Fruit fly (Drosophila melanogaster) whole organism, prepupa: ENCODE results near the gene CG34175.
A peak's percentile ranks its signal among the peaks of the same experiment; 100 is the strongest.

Experiments used
- CG10631 ChIP-seq: fragments of 200-800 bp; sonication (Bioruptor generic); optimal IDR thresholded peaks from 2 replicates; lab custom pipeline; 2016; ENCODE audit warnings: missing biosample characterization, missing genetic modification characterization
- CG10669 ChIP-seq: fragments of 200-800 bp; sonication (Bioruptor generic); optimal IDR thresholded peaks from 3 replicates; lab custom pipeline; 2018; ENCODE audit warnings: missing biosample characterization, mild to moderate bottlenecking, missing genetic modification characterization, moderate library complexity
- CG11294 ChIP-seq: fragments of 200-800 bp; sonication (Bioruptor generic); IDR thresholded peaks from 2 replicates; pipeline ENCODE4 v1.3.6; 2022; ENCODE audit warnings: missing biosample characterization, missing genetic modification characterization
- CG15336 ChIP-seq: fragments of 200-800 bp; sonication (Bioruptor generic); IDR thresholded peaks from 2 replicates; pipeline ENCODE4 v1.3.6; 2022; ENCODE audit warnings: missing biosample characterization, missing genetic modification characterization
- CG1621 ChIP-seq: fragments of 200-800 bp; sonication (Bioruptor generic); optimal IDR thresholded peaks from 3 replicates; lab custom pipeline; 2018; ENCODE audit warnings: missing biosample characterization, mild to moderate bottlenecking, missing genetic modification characterization
- CG16779 ChIP-seq: fragments of 200-800 bp; sonication (Bioruptor generic); optimal IDR thresholded peaks from 3 replicates; lab custom pipeline; 2017; ENCODE audit warnings: missing biosample characterization, mild to moderate bottlenecking, missing genetic modification characterization
- CG3032 ChIP-seq: fragments of 200-800 bp; optimal IDR thresholded peaks from 2 replicates; lab custom pipeline; 2019; ENCODE audit warnings: missing biosample characterization, mild to moderate bottlenecking, missing genetic modification characterization, moderate library complexity
- CG31627 ChIP-seq: fragments of 200-800 bp; sonication (Bioruptor generic); optimal IDR thresholded peaks from 3 replicates; lab custom pipeline; 2016; ENCODE audit warnings: missing biosample characterization, missing genetic modification characterization
- CG6163 ChIP-seq: fragments of 200-800 bp; sonication (Bioruptor generic); IDR thresholded peaks from 3 replicates; pipeline ENCODE4 v1.3.6; 2022; ENCODE audit warnings: missing biosample characterization, missing genetic modification characterization
- CG6808 ChIP-seq: fragments of 200-800 bp; sonication (Bioruptor generic); optimal IDR thresholded peaks from 3 replicates; lab custom pipeline; 2017; ENCODE audit warnings: missing biosample characterization, missing genetic modification characterization, mild to moderate bottlenecking, moderate library complexity, missing genetic modification reagents
- CG7368 ChIP-seq: fragments of 200-800 bp; sonication (Bioruptor generic); optimal IDR thresholded peaks from 3 replicates; lab custom pipeline; 2016; ENCODE audit warnings: missing biosample characterization, missing genetic modification characterization
- CG8319 ChIP-seq: fragments of 200-800 bp; sonication (Bioruptor generic); optimal IDR thresholded peaks from 3 replicates; lab custom pipeline; 2016; ENCODE audit warnings: missing biosample characterization, missing genetic modification characterization
- CG8632 ChIP-seq: fragments of 200-800 bp; sonication (Bioruptor generic); optimal IDR thresholded peaks from 3 replicates; lab custom pipeline; 2016; ENCODE audit warnings: missing biosample characterization, missing genetic modification characterization
- CG9139 ChIP-seq: fragments of 200-800 bp; sonication (Bioruptor generic); optimal IDR thresholded peaks from 3 replicates; lab custom pipeline; 2017; ENCODE audit warnings: missing biosample characterization, mild to moderate bottlenecking, missing genetic modification characterization
- Eip75B ChIP-seq: fragments of 200-800 bp; sonication (Bioruptor generic); optimal IDR thresholded peaks from 3 replicates; lab custom pipeline; 2016; ENCODE audit warnings: missing biosample characterization, missing genetic modification characterization
- Eip78C ChIP-seq: fragments of 200-800 bp; sonication (Bioruptor generic); peaks from one replicate; lab custom pipeline; 2016; ENCODE audit warnings: missing biosample characterization, missing genetic modification characterization
- Eip93F ChIP-seq: fragments of 200-800 bp; sonication (Bioruptor generic); optimal IDR thresholded peaks from 2 replicates; lab custom pipeline; 2016; ENCODE audit warnings: missing biosample characterization, mild to moderate bottlenecking, missing genetic modification characterization
- Ets21C ChIP-seq: fragments of 200-800 bp; sonication (Bioruptor generic); optimal IDR thresholded peaks from 3 replicates; lab custom pipeline; 2016; ENCODE audit warnings: missing biosample characterization, missing genetic modification characterization
- Ets96B ChIP-seq: fragments of 200-800 bp; optimal IDR thresholded peaks from 2 replicates; lab custom pipeline; 2019; ENCODE audit warnings: missing biosample characterization, mild to moderate bottlenecking, missing genetic modification characterization, moderate library complexity
- Gug ChIP-seq: fragments of 200-800 bp; sonication (Bioruptor generic); IDR thresholded peaks from 2 replicates; pipeline ENCODE4 v1.3.6; 2022; ENCODE audit warnings: missing biosample characterization, missing genetic modification characterization
- Hr38 ChIP-seq: sonication (Bioruptor generic); optimal IDR thresholded peaks from 2 replicates; lab custom pipeline; 2016; ENCODE audit warnings: missing biosample characterization, missing genetic modification characterization
- Hr4 ChIP-seq: fragments of 200-800 bp; sonication (Bioruptor generic); optimal IDR thresholded peaks from 3 replicates; lab custom pipeline; 2016; ENCODE audit warnings: missing biosample characterization, missing genetic modification characterization
- Lpt ChIP-seq: fragments of 200-800 bp; sonication (Bioruptor generic); optimal IDR thresholded peaks from 3 replicates; lab custom pipeline; 2016; ENCODE audit warnings: missing biosample characterization, missing genetic modification characterization
- OdsH ChIP-seq: fragments of 200-800 bp; sonication (Bioruptor generic); optimal IDR thresholded peaks from 3 replicates; lab custom pipeline; 2016; ENCODE audit warnings: missing biosample characterization, missing genetic modification characterization
- Smox ChIP-seq: fragments of 200-800 bp; sonication (Bioruptor generic); optimal IDR thresholded peaks from 3 replicates; lab custom pipeline; 2016; ENCODE audit warnings: missing biosample characterization, missing genetic modification characterization
- Sox102F ChIP-seq: fragments of 200-800 bp; sonication (Bioruptor generic); optimal IDR thresholded peaks from 2 replicates; lab custom pipeline; 2016; ENCODE audit warnings: missing biosample characterization, mild to moderate bottlenecking, missing genetic modification characterization
- Sox14 ChIP-seq: fragments of 200-800 bp; sonication (Bioruptor generic); optimal IDR thresholded peaks from 3 replicates; lab custom pipeline; 2016; ENCODE audit warnings: missing biosample characterization, missing genetic modification characterization
- acj6 ChIP-seq: fragments of 200-800 bp; sonication (Bioruptor generic); optimal IDR thresholded peaks from 3 replicates; lab custom pipeline; 2016; ENCODE audit warnings: missing biosample characterization, missing genetic modification characterization
- dsx ChIP-seq: fragments of 200-800 bp; optimal IDR thresholded peaks from 3 replicates; lab custom pipeline; 2019; ENCODE audit warnings: missing biosample characterization, mild to moderate bottlenecking, missing genetic modification characterization, moderate library complexity; ENCODE audit not compliant: poor library complexity, severe bottlenecking
- eg ChIP-seq: fragments of 200-800 bp; sonication (Bioruptor generic); IDR thresholded peaks from 3 replicates; pipeline ENCODE4 v1.3.6; 2022; ENCODE audit warnings: missing biosample characterization, missing genetic modification characterization
- fd59A ChIP-seq: fragments of 200-800 bp; sonication (Bioruptor generic); optimal IDR thresholded peaks from 2 replicates; lab custom pipeline; 2017; ENCODE audit warnings: missing biosample characterization, mild to moderate bottlenecking, missing genetic modification characterization, missing genetic modification reagents
- fd85E ChIP-seq: fragments of 200-800 bp; sonication (Bioruptor generic); optimal IDR thresholded peaks from 3 replicates; lab custom pipeline; 2016; ENCODE audit warnings: missing biosample characterization, missing genetic modification characterization
- fkh ChIP-seq: fragments of 200-800 bp; sonication (Bioruptor generic); optimal IDR thresholded peaks from 3 replicates; lab custom pipeline; 2017; ENCODE audit warnings: missing biosample characterization, mild to moderate bottlenecking, missing genetic modification characterization, moderate library complexity
- pdm3 ChIP-seq: fragments of 200-800 bp; sonication (Bioruptor generic); optimal IDR thresholded peaks from 3 replicates; lab custom pipeline; 2016; ENCODE audit warnings: missing biosample characterization, missing genetic modification characterization
- ss ChIP-seq, 2 experiments: fragments of 200-800 bp; sonication (Bioruptor generic); optimal IDR thresholded peaks; 2 replicates in 1 of 2; 3 replicates in 1 of 2; lab custom pipeline; 2017 to 2018; ENCODE audit warnings: mild to moderate bottlenecking in 2 of 2, missing biosample characterization in 2 of 2, missing genetic modification characterization in 2 of 2, moderate library complexity in 1 of 2
- svp ChIP-seq: fragments of 200-800 bp; sonication (Bioruptor generic); peaks from one replicate; lab custom pipeline; 2016; ENCODE audit warnings: missing biosample characterization, missing genetic modification characterization

CG34175 gene

DNA sequence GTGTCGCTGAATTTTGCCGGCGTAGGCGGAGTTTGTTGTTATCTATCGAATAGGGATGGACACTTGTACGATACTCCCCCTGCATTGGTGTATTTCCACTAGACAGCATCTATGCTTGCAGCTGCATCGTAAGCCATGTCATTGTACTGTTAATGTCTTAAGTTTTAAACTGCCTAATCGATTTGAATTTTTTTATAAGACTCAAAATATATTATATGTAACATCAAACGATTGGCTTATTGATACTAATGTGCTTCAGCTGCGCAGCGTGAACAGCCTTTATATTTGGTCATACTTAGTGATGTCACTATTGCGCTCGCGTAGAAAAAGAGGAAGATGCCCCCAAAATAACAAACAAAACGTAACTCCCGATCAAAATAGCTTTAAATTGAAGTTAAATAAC, 21.1 kb upstream of the CG34175 start, which contains the start of the genes CG9662 and Ptpa (continued):
- TF ChIP-seq Lpt (peak; percentile 53), Gug (GFP tag; lab: Robert Waterston, UW) (peak; percentile 67), OdsH (GFP tag; lab: Kevin White, UChicago) (peak; percentile 77), fkh (GFP tag; lab: Kevin White, UChicago) (peak; percentile 72), CG11294 (GFP tag; lab: Robert Waterston, UW) (peak; percentile 60; the same call in 1 of the 2 replicates), CG8319 (GFP tag; lab: Kevin White, UChicago) (peak; percentile 34), Hr4 (GFP tag; lab: Kevin White, UChicago) (peak; percentile 79), Eip75B (peak; percentile 65), Eip78C (GFP tag; lab: Kevin White, UChicago) (peak; percentile 82), CG6808 (GFP tag; lab: Kevin White, UChicago) (no peak), CG15336 (GFP tag; lab: Robert Waterston, UW) (peak; percentile 59), CG10669 (peak; percentile 45), fd59A (GFP tag; lab: Kevin White, UChicago) (peak; percentile 25), ss (GFP tag; optimal IDR thresholded peaks at IDR 0.05; lab: Kevin White, UChicago) (peak in 1 of 2 experiments; percentile 9), CG16779 (tag; lab: Kevin White, UChicago) (no peak), Sox102F (GFP tag; lab: Kevin White, UChicago) (peak; percentile 61), Ets21C (GFP tag; lab: Kevin White, UChicago) (peak; percentile 76), pdm3 (GFP tag; lab: Kevin White, UChicago) (peak; percentile 80), svp (GFP tag; lab: Kevin White, UChicago) (peak; percentile 89), CG3032 (tag; lab: Kevin White, UChicago) (peak; percentile 76), CG8632 (peak; percentile 19), Smox (peak; percentile 72)

DNA sequence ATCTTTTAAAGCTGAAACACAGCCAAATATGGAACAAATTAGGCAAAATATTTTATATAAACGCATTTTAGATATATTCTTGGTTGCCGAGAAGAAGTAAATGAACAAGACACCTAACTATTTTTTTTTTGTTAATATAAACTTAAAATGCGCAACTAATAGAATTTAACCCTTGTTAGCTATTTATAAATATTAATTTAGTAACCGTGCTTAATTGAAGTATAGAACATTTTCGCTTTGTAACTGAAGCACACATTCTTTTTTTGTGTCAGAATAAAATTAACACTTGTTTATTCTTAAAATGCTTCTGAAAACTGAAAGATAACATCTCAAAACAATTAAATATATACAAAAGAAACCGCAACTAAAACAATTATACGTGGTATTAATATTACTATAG, 10.2 kb upstream of the CG34175 start, which contains the start of gene Sfp23F:
Gene Sfp23F, minus strand, starts transcription at position 101 of the 400 bp plus-strand sequence.
- TF ChIP-seq CG10631 (GFP tag; lab: Kevin White, UChicago) (no peak), Gug (GFP tag; lab: Robert Waterston, UW) (no peak), acj6 (GFP tag; lab: Kevin White, UChicago) (no peak), CG6163 (GFP tag; lab: Robert Waterston, UW) (no peak), CG9139 (GFP tag; lab: Kevin White, UChicago) (no peak), Smox (no peak), Sox14 (GFP tag; lab: Kevin White, UChicago) (no peak), Ets96B (tag; lab: Kevin White, UChicago) (no peak), eg (GFP tag; lab: Robert Waterston, UW) (no peak), fd85E (GFP tag; lab: Kevin White, UChicago) (no peak), pdm3 (GFP tag; lab: Kevin White, UChicago) (no peak), dsx (no peak), CG1621 (no peak), CG3032 (tag; lab: Kevin White, UChicago) (no peak)
- TF ChIP-seq, all 60 proteins: peak for 0

DNA sequence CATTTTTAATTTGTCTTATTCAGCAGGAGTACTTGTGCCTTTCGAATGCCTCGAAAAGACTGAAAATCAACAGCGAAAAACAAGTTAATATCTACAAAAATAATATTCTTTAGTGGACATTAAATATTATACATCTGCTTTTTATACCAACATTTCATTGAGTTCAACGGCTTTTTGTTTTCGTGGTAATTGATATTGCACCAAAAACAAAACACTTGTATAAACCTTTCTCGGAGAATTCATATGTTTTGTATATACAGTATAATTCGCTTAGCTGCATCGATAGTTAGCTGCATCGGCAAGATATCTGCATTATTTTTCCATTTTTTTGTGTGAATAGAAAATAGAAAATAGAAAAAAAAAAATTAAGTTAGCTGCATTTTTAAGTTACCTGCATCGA, 9.4 kb upstream of the CG34175 start, which contains the start of gene CG42460:
Gene CG42460, minus strand, starts transcription at position 101 of the 400 bp plus-strand sequence.
- TF ChIP-seq svp (GFP tag; lab: Kevin White, UChicago) = peak; percentile 13

DNA sequence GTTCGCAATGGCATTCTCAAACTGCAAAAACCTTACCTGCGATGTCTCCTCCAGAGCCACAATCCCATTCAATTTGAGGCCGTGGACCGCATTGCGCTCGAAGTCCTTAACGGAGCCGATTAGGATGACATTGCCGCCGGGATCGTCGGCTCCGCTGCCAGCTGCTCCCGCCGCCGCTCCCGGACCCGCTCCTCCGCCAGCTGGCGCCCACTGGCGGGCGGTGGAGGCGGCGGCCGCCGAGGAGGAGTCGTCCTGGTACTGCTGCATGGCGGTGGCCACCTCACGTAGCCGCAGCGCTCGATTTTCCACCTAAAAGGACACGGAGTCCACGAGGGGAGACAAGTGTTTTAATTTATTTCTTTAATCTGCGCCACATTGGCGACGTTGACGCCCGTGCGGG, 9.9 kb downstream of the CG34175 start:
- no peak for TF ChIP-seq CG7368 (GFP tag; lab: Kevin White, UChicago)
- no peak for TF ChIP-seq Hr38 (GFP tag; lab: Kevin White, UChicago)
- no peak for TF ChIP-seq CG11294 (GFP tag; lab: Robert Waterston, UW)
- no peak for TF ChIP-seq CG31627
- TF ChIP-seq Eip93F (GFP tag; lab: Kevin White, UChicago) = no peak
